Worm (Caenorhabditis elegans) whole organism, late embryonic: Measurements from ENCODE around the gene srh-234.

Experiments used
- C38D4.7 ChIP-seq: fragments of 200-800 bp; sonication (Bioruptor generic); optimal IDR thresholded peaks from 2 replicates; lab custom pipeline; 2018; ENCODE audit warnings: mild to moderate bottlenecking, missing genetic modification characterization, moderate library complexity, missing compliant biosample characterization
- F13H6.1 ChIP-seq: sonication (generic microtip); optimal IDR thresholded peaks from 2 replicates; lab custom pipeline; 2016; ENCODE audit warnings: missing genetic modification characterization, missing compliant biosample characterization
- K02D7.2 ChIP-seq: sonication (generic microtip); optimal IDR thresholded peaks from 2 replicates; lab custom pipeline; 2017; ENCODE audit warnings: mild to moderate bottlenecking, missing genetic modification characterization, missing compliant biosample characterization
- K09A11.1 ChIP-seq: sonication (generic microtip); optimal IDR thresholded peaks from 2 replicates; lab custom pipeline; 2017; ENCODE audit warnings: antibody characterized with exemption, mild to moderate bottlenecking, missing genetic modification characterization, missing compliant biosample characterization; ENCODE audit not compliant: insufficient read depth
- T23F11.4 ChIP-seq: fragments of 200-800 bp; sonication (Bioruptor generic); optimal IDR thresholded peaks from 2 replicates; lab custom pipeline; 2018; ENCODE audit warnings: mild to moderate bottlenecking, missing genetic modification characterization, missing compliant biosample characterization
- ahr-1 ChIP-seq: sonication (generic microtip); optimal IDR thresholded peaks from 2 replicates; lab custom pipeline; 2016; ENCODE audit warnings: missing genetic modification characterization, missing compliant biosample characterization
- ceh-14 ChIP-seq: sonication (generic microtip); optimal IDR thresholded peaks from 2 replicates; lab custom pipeline; 2016; ENCODE audit warnings: missing genotype, missing genetic modification characterization, missing compliant biosample characterization
- ceh-18 ChIP-seq: sonication (generic microtip); optimal IDR thresholded peaks from 2 replicates; lab custom pipeline; 2016; ENCODE audit warnings: missing genetic modification characterization, missing compliant biosample characterization
- ceh-2 ChIP-seq: sonication (generic microtip); optimal IDR thresholded peaks from 2 replicates; lab custom pipeline; 2016; ENCODE audit warnings: missing genotype, missing genetic modification characterization, missing compliant biosample characterization
- ceh-24 ChIP-seq: sonication (generic microtip); optimal IDR thresholded peaks from 2 replicates; lab custom pipeline; 2016; ENCODE audit warnings: mild to moderate bottlenecking, missing genetic modification characterization, missing compliant biosample characterization
- ceh-30 ChIP-seq: fragments of 150-350 bp; optimal IDR thresholded peaks from 2 replicates; lab custom pipeline; 2014; ENCODE audit warnings: missing biosample characterization, missing genetic modification characterization
- ceh-34 ChIP-seq: sonication (generic microtip); optimal IDR thresholded peaks from 2 replicates; lab custom pipeline; 2016; ENCODE audit warnings: mild to moderate bottlenecking, missing genetic modification characterization, missing compliant biosample characterization
- ceh-48 ChIP-seq: sonication (generic microtip); optimal IDR thresholded peaks from 2 replicates; lab custom pipeline; 2016; ENCODE audit warnings: missing genetic modification characterization, inconsistent platforms, missing compliant biosample characterization
- ceh-6 ChIP-seq: fragments of 200-800 bp; sonication (Bioruptor generic); optimal IDR thresholded peaks from 2 replicates; lab custom pipeline; 2018; ENCODE audit warnings: mild to moderate bottlenecking, missing genetic modification characterization, missing compliant biosample characterization
- ceh-9 ChIP-seq: sonication (generic microtip); optimal IDR thresholded peaks from 2 replicates; lab custom pipeline; 2016; ENCODE audit warnings: mild to moderate bottlenecking, missing genetic modification characterization, inconsistent platforms, missing compliant biosample characterization
- dmd-4 ChIP-seq: sonication (generic microtip); optimal IDR thresholded peaks from 2 replicates; lab custom pipeline; 2016; ENCODE audit warnings: borderline replicate concordance, missing genetic modification characterization, missing compliant biosample characterization
- elt-2 ChIP-seq: sonication (generic microtip); optimal IDR thresholded peaks from 2 replicates; lab custom pipeline; 2016; ENCODE audit warnings: missing genetic modification reagents, missing genetic modification characterization, missing compliant biosample characterization
- elt-4 ChIP-seq: sonication (generic microtip); optimal IDR thresholded peaks from 2 replicates; lab custom pipeline; 2016; ENCODE audit warnings: missing genetic modification characterization, missing compliant biosample characterization
- ets-4 ChIP-seq: sonication (generic microtip); optimal IDR thresholded peaks from 2 replicates; lab custom pipeline; 2016; ENCODE audit warnings: missing genetic modification characterization, missing compliant biosample characterization
- fax-1 ChIP-seq: sonication (generic microtip); optimal IDR thresholded peaks from 2 replicates; lab custom pipeline; 2016; ENCODE audit warnings: missing genotype, missing genetic modification characterization, missing compliant biosample characterization
- gmeb-2 ChIP-seq: sonication (generic microtip); optimal IDR thresholded peaks from 2 replicates; lab custom pipeline; 2016; ENCODE audit warnings: missing genetic modification characterization, inconsistent platforms, missing compliant biosample characterization
- hlh-6 ChIP-seq: sonication (generic microtip); optimal IDR thresholded peaks from 2 replicates; lab custom pipeline; 2016; ENCODE audit warnings: missing genotype, missing genetic modification characterization, missing compliant biosample characterization
- hlh-8 ChIP-seq: sonication (generic microtip); optimal IDR thresholded peaks from 2 replicates; lab custom pipeline; 2016; ENCODE audit warnings: missing genotype, missing genetic modification characterization, missing compliant biosample characterization
- mec-3 ChIP-seq: sonication (generic microtip); optimal IDR thresholded peaks from 2 replicates; lab custom pipeline; 2016; ENCODE audit warnings: borderline replicate concordance, missing genetic modification characterization, missing compliant biosample characterization
- nhr-232 ChIP-seq: sonication (generic microtip); optimal IDR thresholded peaks from 2 replicates; lab custom pipeline; 2016; ENCODE audit warnings: missing genetic modification characterization, missing compliant biosample characterization
- npax-4 ChIP-seq: sonication (generic microtip); optimal IDR thresholded peaks from 2 replicates; lab custom pipeline; 2016; ENCODE audit warnings: missing genetic modification characterization, missing compliant biosample characterization
- odd-2 ChIP-seq: sonication (generic microtip); optimal IDR thresholded peaks from 2 replicates; lab custom pipeline; 2017; ENCODE audit warnings: antibody characterized with exemption, mild to moderate bottlenecking, missing genetic modification characterization, missing compliant biosample characterization
- pag-3 ChIP-seq: sonication (generic microtip); optimal IDR thresholded peaks from 2 replicates; lab custom pipeline; 2016; ENCODE audit warnings: missing compliant biosample characterization, missing genetic modification characterization, borderline replicate concordance
- pat-9 ChIP-seq: fragments of 200-800 bp; sonication (Bioruptor generic); optimal IDR thresholded peaks from 2 replicates; lab custom pipeline; 2018; ENCODE audit warnings: mild to moderate bottlenecking, missing genetic modification characterization, moderate library complexity, missing compliant biosample characterization
- pha-2 ChIP-seq: sonication (generic microtip); optimal IDR thresholded peaks from 2 replicates; lab custom pipeline; 2017; ENCODE audit warnings: mild to moderate bottlenecking, missing genetic modification characterization, missing compliant biosample characterization
- pros-1 ChIP-seq: fragments of 150-350 bp; optimal IDR thresholded peaks from 2 replicates; lab custom pipeline; 2014; ENCODE audit warnings: missing biosample characterization, missing genetic modification reagents, missing genetic modification characterization
- ref-2 ChIP-seq: sonication (generic microtip); optimal IDR thresholded peaks from 2 replicates; lab custom pipeline; 2016; ENCODE audit warnings: missing genetic modification characterization, missing compliant biosample characterization
- sdc-2 ChIP-seq: sonication (generic microtip); optimal IDR thresholded peaks from 2 replicates; lab custom pipeline; 2016; ENCODE audit warnings: missing genotype, missing genetic modification characterization, missing compliant biosample characterization
- sox-4 ChIP-seq: sonication (generic microtip); optimal IDR thresholded peaks from 2 replicates; lab custom pipeline; 2017; ENCODE audit warnings: mild to moderate bottlenecking, missing genetic modification characterization, inconsistent platforms, missing compliant biosample characterization
- syd-9 ChIP-seq: sonication (generic microtip); optimal IDR thresholded peaks from 2 replicates; lab custom pipeline; 2016; ENCODE audit warnings: mild to moderate bottlenecking, missing genetic modification characterization, moderate library complexity, missing compliant biosample characterization
- tbx-7 ChIP-seq: sonication (generic microtip); optimal IDR thresholded peaks from 2 replicates; lab custom pipeline; 2016; ENCODE audit warnings: missing genotype, missing genetic modification characterization, missing compliant biosample characterization
- ttx-3 ChIP-seq: sonication (generic microtip); optimal IDR thresholded peaks from 2 replicates; lab custom pipeline; 2016; ENCODE audit warnings: missing genetic modification reagents, missing genetic modification characterization, missing compliant biosample characterization
- unc-55 ChIP-seq: sonication (generic microtip); optimal IDR thresholded peaks from 2 replicates; lab custom pipeline; 2017; ENCODE audit warnings: missing biosample characterization, missing genetic modification reagents, missing genetic modification characterization
- zip-5 ChIP-seq: sonication (generic microtip); optimal IDR thresholded peaks from 2 replicates; lab custom pipeline; 2016; ENCODE audit warnings: missing genetic modification characterization, missing compliant biosample characterization
- ztf-16 ChIP-seq: sonication (generic microtip); optimal IDR thresholded peaks from 2 replicates; lab custom pipeline; 2017; ENCODE audit warnings: missing genetic modification characterization, missing compliant biosample characterization

srh-234 gene

ce11 chrV:7618114-7618513 lies 33.5 kb downstream of the srh-234 start, which contains the start of gene C50E3.15:
Gene C50E3.15 (plus strand): TSS chrV:7618414.
- TF ChIP-seq npax-4 (tag; lab: Kevin White, UChicago): no peak
- no peak for TF ChIP-seq F13H6.1
- TF ChIP-seq elt-4 (tag; lab: Kevin White, UChicago): no peak
- no peak for TF ChIP-seq ceh-6 (GFP tag; lab: Kevin White, UChicago)
- no peak for TF ChIP-seq pha-2 (tag; lab: Kevin White, UChicago)
- no peak for TF ChIP-seq ceh-9 (tag; lab: Kevin White, UChicago)
- TF ChIP-seq pros-1 (tag; lab: Kevin White, UChicago): no peak
- no peak for TF ChIP-seq gmeb-2
- no peak for TF ChIP-seq odd-2 (tag; lab: Kevin White, UChicago)
- TF ChIP-seq nhr-232 (tag; lab: Kevin White, UChicago): no peak
- TF ChIP-seq ceh-34 (tag; lab: Kevin White, UChicago): no peak
- no peak for TF ChIP-seq hlh-8
- no peak for TF ChIP-seq pag-3
- no peak for TF ChIP-seq ztf-16 (tag; lab: Kevin White, UChicago)
- TF ChIP-seq dmd-4 (tag; lab: Kevin White, UChicago): no peak
- TF ChIP-seq unc-55: no peak
- no peak for TF ChIP-seq syd-9 (tag; lab: Kevin White, UChicago)

ce11 chrV:7612044-7612443 lies 39.6 kb downstream of the srh-234 start, which contains the start of gene clec-215:
Gene clec-215 (plus strand): TSS chrV:7612344.
- TF ChIP-seq sox-4 (tag; lab: Kevin White, UChicago) (no peak), sdc-2 (tag; lab: Kevin White, UChicago) (no peak), npax-4 (tag; lab: Kevin White, UChicago) (no peak), fax-1 (no peak), C38D4.7 (GFP tag; lab: Kevin White, UChicago) (no peak), zip-5 (tag; lab: Kevin White, UChicago) (no peak), tbx-7 (no peak), F13H6.1 (no peak), elt-2 (no peak), ref-2 (no peak), pag-3 (no peak), ahr-1 (tag; lab: Kevin White, UChicago) (no peak)

- TF ChIP-seq ceh-30 (tag; lab: Kevin White, UChicago): no peak
- no peak for TF ChIP-seq ceh-48 (tag; lab: Kevin White, UChicago)
- TF ChIP-seq pat-9 (tag; lab: Kevin White, UChicago): no peak
- no peak for TF ChIP-seq ceh-14 (tag; lab: Kevin White, UChicago)
- TF ChIP-seq hlh-6 (tag; lab: Kevin White, UChicago): no peak
- TF ChIP-seq sox-4 (tag; lab: Kevin White, UChicago): no peak
- no peak for TF ChIP-seq K09A11.1 (tag; lab: Kevin White, UChicago)
- TF ChIP-seq T23F11.4 (GFP tag; lab: Kevin White, UChicago): no peak
- TF ChIP-seq zip-5 (tag; lab: Kevin White, UChicago): no peak
- no peak for TF ChIP-seq ets-4 (tag; lab: Kevin White, UChicago)
- TF ChIP-seq mec-3: no peak
- TF ChIP-seq ahr-1 (tag; lab: Kevin White, UChicago): no peak
- TF ChIP-seq ceh-24 (tag; lab: Kevin White, UChicago): no peak
- no peak for TF ChIP-seq hlh-8
Observed at ce11 chrV:7609698-7610420, 41.8 kb downstream of the srh-234 start, which contains the start of the genes folt-3 and clec-214. Gene folt-3 (minus strand): TSS chrV:7609748. Gene clec-214 (plus strand): TSS chrV:7610370.

ce11 chrV:7604858-7605257 lies 46.8 kb downstream of the srh-234 start, which contains the start of gene clec-213:
Gene clec-213 (plus strand): TSS chrV:7605158.
- TF ChIP-seq odd-2 (tag; lab: Kevin White, UChicago) (no peak), syd-9 (tag; lab: Kevin White, UChicago) (no peak), ceh-18 (tag; lab: Kevin White, UChicago) (no peak), ttx-3 (tag; lab: Kevin White, UChicago) (no peak), T23F11.4 (GFP tag; lab: Kevin White, UChicago) (no peak), ceh-30 (tag; lab: Kevin White, UChicago) (no peak), K02D7.2 (tag; lab: Kevin White, UChicago) (no peak), F13H6.1 (no peak), fax-1 (no peak), ceh-2 (tag; lab: Kevin White, UChicago) (no peak)
